Worm (Caenorhabditis elegans) whole organism, L4 larva: Measurements from ENCODE around the gene bath-45.

ENCODE experiments used
- D1046.2 ChIP-seq: fragments of 200-800 bp; sonication (Bioruptor generic); IDR thresholded peaks from 2 replicates; pipeline ENCODE4 v1.3.6; 2022; ENCODE audit warnings: missing genetic modification characterization, missing compliant biosample characterization
- F26F4.8 ChIP-seq: fragments of 200-800 bp; sonication (Bioruptor generic); conservative IDR thresholded peaks from 2 replicates; pipeline ENCODE4 v1.3.6; 2022; ENCODE audit warnings: missing genetic modification characterization, missing compliant biosample characterization
- F49E8.2 ChIP-seq: sonication (generic microtip); optimal IDR thresholded peaks from 2 replicates; lab custom pipeline; 2016; ENCODE audit warnings: missing compliant biosample characterization, mild to moderate bottlenecking, missing genetic modification characterization, borderline replicate concordance
- T20F7.1 ChIP-seq: fragments of 200-800 bp; sonication (Bioruptor generic); optimal IDR thresholded peaks from 2 replicates; lab custom pipeline; 2018; ENCODE audit warnings: mild to moderate bottlenecking, missing genetic modification characterization, missing compliant biosample characterization
- ZK337.2 ChIP-seq: fragments of 200-800 bp; sonication (Bioruptor generic); IDR thresholded peaks from 2 replicates; pipeline ENCODE4 v1.3.6; 2022; ENCODE audit warnings: missing genetic modification reagents, missing genetic modification characterization, missing compliant biosample characterization
- ZK546.5 ChIP-seq, 2 experiments: sonication (generic microtip); optimal IDR thresholded peaks; 2 replicates each; lab custom pipeline; 2017; ENCODE audit warnings: missing biosample characterization in 2 of 2, missing genetic modification characterization in 2 of 2
- aha-1 ChIP-seq: fragments of 150-350 bp; peaks from one replicate; lab custom pipeline; 2014; ENCODE audit warnings: missing biosample characterization, missing genetic modification characterization
- ceh-20 ChIP-seq: fragments of 200-800 bp; sonication (Bioruptor generic); IDR thresholded peaks from 2 replicates; pipeline ENCODE4 v1.3.6; 2022; ENCODE audit warnings: missing genetic modification reagents, missing genetic modification characterization, missing compliant biosample characterization
- ceh-32 ChIP-seq: sonication (generic microtip); optimal IDR thresholded peaks from 2 replicates; lab custom pipeline; 2016; ENCODE audit warnings: mild to moderate bottlenecking, missing genetic modification characterization, missing compliant biosample characterization; ENCODE audit not compliant: poor library complexity
- ceh-62 ChIP-seq: sonication (generic microtip); optimal IDR thresholded peaks from 2 replicates; lab custom pipeline; 2017; ENCODE audit warnings: missing biosample characterization, missing genetic modification characterization
- ces-1 ChIP-seq: fragments of 150-350 bp; sonication (generic microtip); optimal IDR thresholded peaks from 4 replicates; lab custom pipeline; 2014; ENCODE audit warnings: missing biosample characterization, missing genetic modification reagents, missing genetic modification characterization
- daf-12 ChIP-seq: fragments of 150-350 bp; optimal IDR thresholded peaks from 2 replicates; lab custom pipeline; 2014; ENCODE audit warnings: missing biosample characterization, missing genetic modification reagents, missing genetic modification characterization
- daf-16 ChIP-seq, 3 experiments: sonication (generic microtip); optimal IDR thresholded peaks; 2 replicates each; lab custom pipeline; 2016 to 2017; ENCODE audit warnings: missing genetic modification characterization in 3 of 3, missing genetic modification reagents in 3 of 3, mild to moderate bottlenecking in 2 of 3, missing compliant biosample characterization in 2 of 3, missing biosample characterization in 1 of 3, moderate library complexity in 1 of 3
- dmd-6 ChIP-seq: fragments of 200-800 bp; sonication (Bioruptor generic); IDR thresholded peaks from 2 replicates; pipeline ENCODE4 v1.3.6; 2022; ENCODE audit warnings: missing genetic modification reagents, missing genetic modification characterization, missing compliant biosample characterization
- dmd-9 ChIP-seq: fragments of 200-800 bp; sonication (Bioruptor generic); IDR thresholded peaks from 2 replicates; pipeline ENCODE4 v1.3.6; 2022; ENCODE audit warnings: missing genetic modification reagents, missing genetic modification characterization, missing compliant biosample characterization
- duxl-1 ChIP-seq: sonication (generic microtip); optimal IDR thresholded peaks from 2 replicates; lab custom pipeline; 2016; ENCODE audit warnings: mild to moderate bottlenecking, missing genetic modification characterization, moderate library complexity, missing compliant biosample characterization; ENCODE audit not compliant: poor library complexity
- egl-27 ChIP-seq: sonication (generic microtip); optimal IDR thresholded peaks from 3 replicates; lab custom pipeline; 2017; ENCODE audit warnings: missing biosample characterization, missing genetic modification reagents, missing genetic modification characterization
- fos-1 ChIP-seq: fragments of 150-350 bp; optimal IDR thresholded peaks from 2 replicates; lab custom pipeline; 2014; ENCODE audit warnings: missing biosample characterization, missing genetic modification characterization
- hlh-11 ChIP-seq: fragments of 200-800 bp; sonication (Bioruptor generic); optimal IDR thresholded peaks from 2 replicates; lab custom pipeline; 2018; ENCODE audit warnings: mild to moderate bottlenecking, missing genetic modification characterization, missing compliant biosample characterization
- hlh-30 ChIP-seq: sonication (generic microtip); optimal IDR thresholded peaks from 2 replicates; lab custom pipeline; 2017; ENCODE audit warnings: antibody characterized with exemption, mild to moderate bottlenecking, missing genetic modification characterization, missing compliant biosample characterization; ENCODE audit not compliant: insufficient read depth
- hmg-1.1 ChIP-seq: fragments of 200-800 bp; sonication (Bioruptor generic); IDR thresholded peaks from 2 replicates; pipeline ENCODE4 v1.3.6; 2022; ENCODE audit warnings: missing genetic modification reagents, missing genetic modification characterization, missing compliant biosample characterization
- jun-1 ChIP-seq: fragments of 150-350 bp; optimal IDR thresholded peaks from 2 replicates; lab custom pipeline; 2014; ENCODE audit warnings: missing biosample characterization, missing genetic modification reagents, missing genetic modification characterization
- lin-29 ChIP-seq: fragments of 200-800 bp; sonication (Bioruptor generic); IDR thresholded peaks from 2 replicates; pipeline ENCODE4 v1.3.6; 2022; ENCODE audit warnings: missing genetic modification reagents, missing genetic modification characterization, missing compliant biosample characterization
- lin-38 ChIP-seq: fragments of 200-800 bp; sonication (Bioruptor generic); IDR thresholded peaks from 2 replicates; pipeline ENCODE4 v1.3.6; 2022; ENCODE audit warnings: missing genetic modification reagents, missing genetic modification characterization, missing compliant biosample characterization
- lsy-2 ChIP-seq, 2 experiments: fragments of 150-350 bp in 1 of 2; sonication (generic microtip) in 1 of 2; optimal IDR thresholded peaks; 2 replicates each; lab custom pipeline; 2014 to 2017; ENCODE audit warnings: missing biosample characterization in 2 of 2, missing genetic modification characterization in 2 of 2
- mdl-1 ChIP-seq, 2 experiments: fragments of 150-350 bp in 1 of 2; sonication (generic microtip) in 1 of 2; optimal IDR thresholded peaks; 2 replicates each; lab custom pipeline; 2014 to 2017; ENCODE audit warnings: missing biosample characterization in 2 of 2, missing genetic modification characterization in 2 of 2
- mdt-29 ChIP-seq: fragments of 200-800 bp; sonication (Bioruptor generic); IDR thresholded peaks from 2 replicates; pipeline ENCODE4 v1.3.6; 2022; ENCODE audit warnings: missing genetic modification reagents, missing genetic modification characterization, missing compliant biosample characterization
- mep-1 ChIP-seq: fragments of 150-350 bp; sonication (generic microtip); optimal IDR thresholded peaks from 3 replicates; lab custom pipeline; 2014; ENCODE audit warnings: missing biosample characterization, missing genetic modification characterization
- mxl-2 ChIP-seq: fragments of 200-800 bp; sonication (Bioruptor generic); conservative IDR thresholded peaks from 2 replicates; pipeline ENCODE4 v1.3.6; 2022; ENCODE audit warnings: missing genetic modification reagents, missing genetic modification characterization, missing compliant biosample characterization
- mxl-3 ChIP-seq: fragments of 200-800 bp; sonication (Bioruptor generic); optimal IDR thresholded peaks from 2 replicates; lab custom pipeline; 2018; ENCODE audit warnings: mild to moderate bottlenecking, missing genetic modification characterization, missing compliant biosample characterization
- nhr-237 ChIP-seq: sonication (generic microtip); optimal IDR thresholded peaks from 2 replicates; lab custom pipeline; 2017; ENCODE audit warnings: missing biosample characterization, missing genetic modification characterization
- nhr-25 ChIP-seq: sonication (generic microtip); optimal IDR thresholded peaks from 2 replicates; lab custom pipeline; 2017; ENCODE audit warnings: missing genetic modification characterization, mild to moderate bottlenecking, missing compliant biosample characterization, antibody characterized with exemption, moderate library complexity, borderline replicate concordance; ENCODE audit not compliant: insufficient read depth
- nhr-28 ChIP-seq: fragments of 150-350 bp; optimal IDR thresholded peaks from 2 replicates; lab custom pipeline; 2014; ENCODE audit warnings: missing biosample characterization, missing genetic modification characterization
- nhr-76 ChIP-seq: fragments of 150-350 bp; optimal IDR thresholded peaks from 2 replicates; lab custom pipeline; 2014; ENCODE audit warnings: missing biosample characterization, missing genetic modification characterization
- nhr-77 ChIP-seq: fragments of 150-350 bp; optimal IDR thresholded peaks from 2 replicates; lab custom pipeline; 2014; ENCODE audit warnings: missing biosample characterization, missing genetic modification characterization
- php-3 ChIP-seq: fragments of 200-800 bp; sonication (Bioruptor generic); IDR thresholded peaks from 2 replicates; pipeline ENCODE4 v1.3.6; 2022; ENCODE audit warnings: missing genetic modification reagents, missing genetic modification characterization, missing compliant biosample characterization
- pqm-1 ChIP-seq: sonication (generic microtip); optimal IDR thresholded peaks from 2 replicates; lab custom pipeline; 2017; ENCODE audit warnings: missing biosample characterization, missing genetic modification characterization
- tra-1 ChIP-seq: fragments of 200-800 bp; sonication (Bioruptor generic); IDR thresholded peaks from 2 replicates; pipeline ENCODE4 v1.3.6; 2022; ENCODE audit warnings: missing genetic modification reagents, missing genetic modification characterization, missing compliant biosample characterization
- zfp-3 ChIP-seq: fragments of 200-800 bp; sonication (Bioruptor generic); conservative IDR thresholded peaks from 2 replicates; pipeline ENCODE4 v1.3.6; 2022; ENCODE audit warnings: missing genetic modification reagents, missing genetic modification characterization, missing compliant biosample characterization
- zip-11 ChIP-seq: fragments of 200-800 bp; sonication (Bioruptor generic); IDR thresholded peaks from 2 replicates; pipeline ENCODE4 v1.3.6; 2022; ENCODE audit warnings: missing genetic modification characterization, missing compliant biosample characterization
- ztf-11 ChIP-seq: fragments of 150-350 bp; optimal IDR thresholded peaks from 2 replicates; lab custom pipeline; 2014; ENCODE audit warnings: missing biosample characterization, missing genetic modification characterization
- ztf-7 ChIP-seq: fragments of 150-350 bp; optimal IDR thresholded peaks from 2 replicates; lab custom pipeline; 2014; ENCODE audit warnings: missing biosample characterization, missing genetic modification characterization

bath-45 gene

DNA sequence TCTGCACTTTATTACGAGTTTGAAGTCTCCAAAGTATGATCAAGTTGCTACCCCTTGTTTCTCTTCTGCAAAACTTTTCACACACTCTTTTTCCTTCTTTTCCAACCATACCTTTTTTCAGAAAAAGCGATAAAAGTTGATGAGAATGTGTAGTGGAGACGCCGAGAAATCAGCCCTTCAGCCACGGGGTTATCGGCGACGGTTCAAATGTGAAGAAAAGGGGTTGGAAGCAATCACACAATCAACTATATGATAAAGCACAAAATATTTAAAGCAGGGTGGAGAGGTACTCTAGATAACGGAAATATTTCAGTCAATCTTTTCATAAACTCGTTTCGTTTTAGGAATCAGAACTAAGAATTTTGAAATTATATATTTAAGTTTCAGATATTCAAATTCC is 49.7 kb upstream of the bath-45 start, which contains the start of gene F42G4.5 (continued):
- no peak for TF ChIP-seq ZK337.2
- TF ChIP-seq hlh-30 (tag; lab: Kevin White, UChicago) = peak; percentile 50
- TF ChIP-seq zip-11 (GFP tag; lab: Robert Waterston, UW) = no peak
- no peak for TF ChIP-seq egl-27 (tag; lab: Kevin White, UChicago)
- TF ChIP-seq duxl-1 (tag; lab: Kevin White, UChicago) = no peak
- no peak for TF ChIP-seq fos-1

ce11 chrII:13073742-13074141 is 49.1 kb upstream of the bath-45 start:
- TF ChIP-seq jun-1 (no peak), lin-29 (GFP tag; lab: Robert Waterston, UW) (no peak), mep-1 (tag; lab: Kevin White, UChicago) (no peak), aha-1 (tag; lab: Kevin White, UChicago) (peak; percentile 79)

- TF ChIP-seq ceh-20 (GFP tag; lab: Robert Waterston, UW) (0 out of 2 replicates have a peak, but pooled peaks have one; percentile 39), F26F4.8 (GFP tag; lab: Robert Waterston, UW) (no peak), mxl-3 (GFP tag; lab: Kevin White, UChicago) (no peak), aha-1 (tag; lab: Kevin White, UChicago) (no peak), D1046.2 (GFP tag; lab: Robert Waterston, UW) (no peak), nhr-77 (tag; lab: Kevin White, UChicago) (peak; percentile 47), hmg-1.1 (GFP tag; lab: Robert Waterston, UW) (no peak), ztf-11 (tag; lab: Kevin White, UChicago) (no peak), mxl-2 (GFP tag; lab: Robert Waterston, UW) (no peak), hlh-11 (peak; percentile 41), daf-16 (GFP tag; optimal IDR thresholded peaks at IDR 0.05; lab: Kevin White, UChicago) (no peak), daf-16 (tag; optimal IDR thresholded peaks at IDR 0.05; lab: Kevin White, UChicago) (peak; percentile 92), F49E8.2 (no peak), ceh-62 (tag; lab: Kevin White, UChicago) (no peak), ZK546.5 (tag; optimal IDR thresholded peaks at IDR 0.05; lab: Kevin White, UChicago) (no peak), lsy-2 (tag; optimal IDR thresholded peaks at IDR 0.05; lab: Kevin White, UChicago) (no peak), nhr-76 (tag; lab: Kevin White, UChicago) (no peak), lin-38 (GFP tag; lab: Robert Waterston, UW) (no peak), tra-1 (no peak; the same call in 1 of the 2 replicates), mdl-1 (tag; optimal IDR thresholded peaks at IDR 0.05; lab: Kevin White, UChicago) (peak in 1 of 2 experiments; percentile 18), nhr-28 (tag; lab: Kevin White, UChicago) (peak; percentile 66), dmd-9 (GFP tag; lab: Robert Waterston, UW) (no peak), T20F7.1 (GFP tag; lab: Kevin White, UChicago) (peak; percentile 43), duxl-1 (tag; lab: Kevin White, UChicago) (no peak), zfp-3 (GFP tag; lab: Robert Waterston, UW) (0 out of 2 replicates have a peak, but pooled peaks have one; percentile 52), nhr-25 (tag; lab: Kevin White, UChicago) (no peak), nhr-237 (tag; lab: Kevin White, UChicago) (no peak), php-3 (GFP tag; lab: Robert Waterston, UW) (peak; percentile 78), mdt-29 (GFP tag; lab: Robert Waterston, UW) (no peak), daf-12 (no peak), ceh-32 (tag; lab: Kevin White, UChicago) (no peak), pqm-1 (peak; percentile 48), ces-1 (GFP tag; lab: Kevin White, UChicago) (no peak), ztf-7 (tag; lab: Kevin White, UChicago) (no peak), dmd-6 (GFP tag; lab: Robert Waterston, UW) (peak; percentile 64)
Observed at ce11 chrII:13076301-13076916, 46.4 kb upstream of the bath-45 start.
